Worm (Caenorhabditis elegans) whole organism, L2 larva: Measurements from ENCODE around the gene hpo-10.

ENCODE experiments used
- C34F6.9 ChIP-seq: fragments of 150-350 bp; optimal IDR thresholded peaks from 2 replicates; lab custom pipeline; 2014; ENCODE audit warnings: missing biosample characterization, missing genetic modification characterization
- ZK546.5 ChIP-seq: sonication (generic microtip); optimal IDR thresholded peaks from 2 replicates; lab custom pipeline; 2017; ENCODE audit warnings: missing biosample characterization, missing genetic modification characterization
- aly-2 ChIP-seq: fragments of 150-350 bp; optimal IDR thresholded peaks from 2 replicates; lab custom pipeline; 2014; ENCODE audit warnings: missing biosample characterization, missing genetic modification characterization
- elt-1 ChIP-seq: fragments of 150-350 bp; optimal IDR thresholded peaks from 2 replicates; lab custom pipeline; 2014; ENCODE audit warnings: missing biosample characterization, missing genetic modification characterization
- lin-11 ChIP-seq: fragments of 150-350 bp; sonication (generic microtip); optimal IDR thresholded peaks from 2 replicates; lab custom pipeline; 2014; ENCODE audit warnings: missing biosample characterization, missing genetic modification characterization, inconsistent platforms, mixed read lengths
- lin-39 ChIP-seq: fragments of 150-350 bp; optimal IDR thresholded peaks from 2 replicates; lab custom pipeline; 2014; ENCODE audit warnings: missing biosample characterization, missing genetic modification reagents, missing genetic modification characterization
- nhr-10 ChIP-seq: sonication (generic microtip); optimal IDR thresholded peaks from 2 replicates; lab custom pipeline; 2017; ENCODE audit warnings: missing biosample characterization, missing genetic modification characterization
- nhr-237 ChIP-seq: fragments of 150-350 bp; optimal IDR thresholded peaks from 2 replicates; lab custom pipeline; 2014; ENCODE audit warnings: missing biosample characterization, missing genetic modification characterization
- nhr-6 ChIP-seq: fragments of 150-350 bp; optimal IDR thresholded peaks from 2 replicates; lab custom pipeline; 2014; ENCODE audit warnings: missing biosample characterization, missing genetic modification characterization
- nhr-77 ChIP-seq: fragments of 150-350 bp; optimal IDR thresholded peaks from 2 replicates; lab custom pipeline; 2014; ENCODE audit warnings: missing biosample characterization, missing genetic modification characterization
- skn-1 ChIP-seq: sonication (generic microtip); optimal IDR thresholded peaks from 2 replicates; lab custom pipeline; 2017; ENCODE audit warnings: missing biosample characterization, missing genetic modification characterization

- TF ChIP-seq ZK546.5 (tag; lab: Kevin White, UChicago) (no peak), C34F6.9 (tag; lab: Kevin White, UChicago) (no peak), nhr-77 (no peak), aly-2 (no peak), elt-1 (tag; lab: Kevin White, UChicago) (no peak), skn-1 (no peak), lin-39 (no peak), nhr-237 (no peak), nhr-10 (tag; lab: Kevin White, UChicago) (no peak), nhr-6 (tag; lab: Kevin White, UChicago) (no peak), lin-11 (no peak)
These were observed 29.1 kb downstream of the hpo-10 start, which contains the start of gene C28H8.3 for ce11 chrIII:5908408-5908807.
